Worm (Caenorhabditis elegans) whole organism, midembryonic: ENCODE measurements around the gene C18H7.6.

ENCODE experiments used
- T22C8.4 ChIP-seq: fragments of 200-800 bp; sonication (Bioruptor generic); IDR thresholded peaks from 2 replicates; pipeline ENCODE4 v1.3.6; 2022; ENCODE audit warnings: missing genetic modification characterization, missing compliant biosample characterization
- flt-1 ChIP-seq: fragments of 200-800 bp; sonication (Bioruptor generic); IDR thresholded peaks from 2 replicates; pipeline ENCODE4 v1.3.6; 2022; ENCODE audit warnings: missing genetic modification characterization, missing compliant biosample characterization
- med-1 ChIP-seq: sonication (generic microtip); optimal IDR thresholded peaks from 2 replicates; lab custom pipeline; 2017; ENCODE audit warnings: missing genetic modification characterization, mild to moderate bottlenecking, missing compliant biosample characterization, antibody characterized with exemption, missing genetic modification reagents; ENCODE audit not compliant: insufficient read depth

DNA sequence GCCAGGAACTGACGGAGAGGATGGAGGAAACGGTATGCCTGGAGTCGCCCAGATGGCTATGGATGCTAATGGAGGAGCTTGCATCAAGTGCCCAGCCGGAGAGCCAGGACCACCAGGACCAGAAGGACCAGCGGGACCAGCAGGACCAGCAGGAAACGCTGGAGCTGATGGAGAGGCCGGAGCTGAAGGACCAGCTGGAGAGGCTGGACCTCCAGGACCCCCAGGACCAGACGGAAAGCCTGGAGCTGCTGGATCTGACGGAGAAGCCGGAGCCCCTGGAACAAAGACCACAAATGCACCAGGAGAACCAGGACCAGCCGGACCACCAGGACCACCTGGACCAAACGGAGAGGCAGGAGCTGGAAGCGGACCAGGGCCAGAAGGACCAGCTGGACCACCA, 12.5 kb upstream of the C18H7.6 start:
- TF ChIP-seq T22C8.4 (GFP tag; lab: Robert Waterston, UW) (no peak), flt-1 (no peak), med-1 (GFP tag; lab: Kevin White, UChicago) (no peak)
